Worm (Caenorhabditis elegans) whole organism, L4 larva: ENCODE data around the gene dgk-2.

Source experiments
- F10B5.3 ChIP-seq: sonication (generic microtip); optimal IDR thresholded peaks from 2 replicates; lab custom pipeline; 2016; ENCODE audit warnings: mild to moderate bottlenecking, missing genetic modification characterization, missing compliant biosample characterization
- F26F4.8 ChIP-seq: fragments of 200-800 bp; sonication (Bioruptor generic); conservative IDR thresholded peaks from 2 replicates; pipeline ENCODE4 v1.3.6; 2022; ENCODE audit warnings: missing genetic modification characterization, missing compliant biosample characterization
- F37D6.2 ChIP-seq: sonication (generic microtip); optimal IDR thresholded peaks from 2 replicates; lab custom pipeline; 2016; ENCODE audit warnings: mild to moderate bottlenecking, missing genetic modification characterization, missing compliant biosample characterization
- F49E8.2 ChIP-seq: sonication (generic microtip); optimal IDR thresholded peaks from 2 replicates; lab custom pipeline; 2016; ENCODE audit warnings: missing compliant biosample characterization, mild to moderate bottlenecking, missing genetic modification characterization, borderline replicate concordance
- T26A8.4 ChIP-seq: fragments of 200-800 bp; sonication (Bioruptor generic); IDR thresholded peaks from 2 replicates; pipeline ENCODE4 v1.3.6; 2022; ENCODE audit warnings: missing genetic modification characterization, missing compliant biosample characterization
- Y105C5A.15 ChIP-seq: fragments of 200-800 bp; sonication (Bioruptor generic); IDR thresholded peaks from 2 replicates; pipeline ENCODE4 v1.3.6; 2022; ENCODE audit warnings: missing genetic modification characterization, missing compliant biosample characterization
- Y48G9A.11 ChIP-seq: fragments of 200-800 bp; sonication (Bioruptor generic); IDR thresholded peaks from 2 replicates; pipeline ENCODE4 v1.3.6; 2022; ENCODE audit warnings: missing genetic modification reagents, missing genetic modification characterization, missing compliant biosample characterization
- ZK546.5 ChIP-seq, 2 experiments: sonication (generic microtip); optimal IDR thresholded peaks; 2 replicates each; lab custom pipeline; 2017; ENCODE audit warnings: missing biosample characterization in 2 of 2, missing genetic modification characterization in 2 of 2
- aly-2 ChIP-seq: sonication (generic microtip); optimal IDR thresholded peaks from 2 replicates; lab custom pipeline; 2018; ENCODE audit warnings: missing biosample characterization, missing genetic modification characterization
- arid-1 ChIP-seq: fragments of 200-800 bp; sonication (Bioruptor generic); conservative IDR thresholded peaks from 2 replicates; pipeline ENCODE4 v1.3.6; 2022; ENCODE audit warnings: missing genetic modification reagents, missing genetic modification characterization, missing compliant biosample characterization
- ceh-44 ChIP-seq: fragments of 200-800 bp; sonication (Bioruptor generic); IDR thresholded peaks from 2 replicates; pipeline ENCODE4 v1.3.6; 2022; ENCODE audit warnings: missing genetic modification reagents, missing genetic modification characterization, missing compliant biosample characterization
- ceh-62 ChIP-seq: sonication (generic microtip); optimal IDR thresholded peaks from 2 replicates; lab custom pipeline; 2017; ENCODE audit warnings: missing biosample characterization, missing genetic modification characterization
- ces-1 ChIP-seq: fragments of 150-350 bp; sonication (generic microtip); optimal IDR thresholded peaks from 4 replicates; lab custom pipeline; 2014; ENCODE audit warnings: missing biosample characterization, missing genetic modification reagents, missing genetic modification characterization
- cey-2 ChIP-seq: sonication (generic microtip); optimal IDR thresholded peaks from 3 replicates; lab custom pipeline; 2017; ENCODE audit warnings: missing genetic modification characterization, mild to moderate bottlenecking, missing compliant biosample characterization, antibody characterized with exemption, borderline replicate concordance; ENCODE audit not compliant: insufficient read depth
- daf-12 ChIP-seq: fragments of 150-350 bp; optimal IDR thresholded peaks from 2 replicates; lab custom pipeline; 2014; ENCODE audit warnings: missing biosample characterization, missing genetic modification reagents, missing genetic modification characterization
- daf-16 ChIP-seq, 3 experiments: sonication (generic microtip); optimal IDR thresholded peaks; 2 replicates each; lab custom pipeline; 2016 to 2017; ENCODE audit warnings: missing genetic modification characterization in 3 of 3, missing genetic modification reagents in 3 of 3, mild to moderate bottlenecking in 2 of 3, missing compliant biosample characterization in 2 of 3, missing biosample characterization in 1 of 3, moderate library complexity in 1 of 3
- daf-19 ChIP-seq: fragments of 200-800 bp; sonication (Bioruptor generic); conservative IDR thresholded peaks from 2 replicates; pipeline ENCODE4 v1.3.6; 2022; ENCODE audit warnings: missing genetic modification characterization, missing compliant biosample characterization
- daf-8 ChIP-seq: fragments of 200-800 bp; sonication (Bioruptor generic); IDR thresholded peaks from 2 replicates; pipeline ENCODE4 v1.3.6; 2022; ENCODE audit warnings: missing genetic modification characterization, missing compliant biosample characterization
- dmd-8 ChIP-seq: fragments of 200-800 bp; sonication (Bioruptor generic); IDR thresholded peaks from 2 replicates; pipeline ENCODE4 v1.3.6; 2022; ENCODE audit warnings: missing genetic modification characterization, missing compliant biosample characterization
- duxl-1 ChIP-seq: sonication (generic microtip); optimal IDR thresholded peaks from 2 replicates; lab custom pipeline; 2016; ENCODE audit warnings: mild to moderate bottlenecking, missing genetic modification characterization, moderate library complexity, missing compliant biosample characterization; ENCODE audit not compliant: poor library complexity
- egl-27 ChIP-seq: sonication (generic microtip); optimal IDR thresholded peaks from 3 replicates; lab custom pipeline; 2017; ENCODE audit warnings: missing biosample characterization, missing genetic modification reagents, missing genetic modification characterization
- egl-43 ChIP-seq: fragments of 200-800 bp; sonication (Bioruptor generic); IDR thresholded peaks from 2 replicates; pipeline ENCODE4 v1.3.6; 2022; ENCODE audit warnings: missing genetic modification reagents, missing genetic modification characterization, missing compliant biosample characterization
- fkh-10 ChIP-seq: fragments of 150-350 bp; optimal IDR thresholded peaks from 2 replicates; lab custom pipeline; 2014; ENCODE audit warnings: missing biosample characterization, missing genetic modification reagents, missing genetic modification characterization
- hlh-11 ChIP-seq: fragments of 200-800 bp; sonication (Bioruptor generic); optimal IDR thresholded peaks from 2 replicates; lab custom pipeline; 2018; ENCODE audit warnings: mild to moderate bottlenecking, missing genetic modification characterization, missing compliant biosample characterization
- hmg-1.1 ChIP-seq: fragments of 200-800 bp; sonication (Bioruptor generic); IDR thresholded peaks from 2 replicates; pipeline ENCODE4 v1.3.6; 2022; ENCODE audit warnings: missing genetic modification reagents, missing genetic modification characterization, missing compliant biosample characterization
- lin-1 ChIP-seq: fragments of 200-800 bp; sonication (Bioruptor generic); IDR thresholded peaks from 2 replicates; pipeline ENCODE4 v1.3.6; 2022; ENCODE audit warnings: missing genetic modification reagents, missing genetic modification characterization, missing compliant biosample characterization
- lin-38 ChIP-seq: fragments of 200-800 bp; sonication (Bioruptor generic); IDR thresholded peaks from 2 replicates; pipeline ENCODE4 v1.3.6; 2022; ENCODE audit warnings: missing genetic modification reagents, missing genetic modification characterization, missing compliant biosample characterization
- lin-39 ChIP-seq: fragments of 150-350 bp; optimal IDR thresholded peaks from 2 replicates; lab custom pipeline; 2014; ENCODE audit warnings: missing biosample characterization, missing genetic modification reagents, missing genetic modification characterization
- madf-5 ChIP-seq, 2 experiments: fragments of 200-800 bp; sonication (Bioruptor generic); IDR thresholded peaks; 2 replicates each; pipeline ENCODE4 v1.3.6; 2022; ENCODE audit warnings: missing compliant biosample characterization in 2 of 2, missing genetic modification characterization in 2 of 2
- mdl-1 ChIP-seq, 2 experiments: fragments of 150-350 bp in 1 of 2; sonication (generic microtip) in 1 of 2; optimal IDR thresholded peaks; 2 replicates each; lab custom pipeline; 2014 to 2017; ENCODE audit warnings: missing biosample characterization in 2 of 2, missing genetic modification characterization in 2 of 2
- mep-1 ChIP-seq: fragments of 150-350 bp; sonication (generic microtip); optimal IDR thresholded peaks from 3 replicates; lab custom pipeline; 2014; ENCODE audit warnings: missing biosample characterization, missing genetic modification characterization
- mxl-3 ChIP-seq: fragments of 200-800 bp; sonication (Bioruptor generic); optimal IDR thresholded peaks from 2 replicates; lab custom pipeline; 2018; ENCODE audit warnings: mild to moderate bottlenecking, missing genetic modification characterization, missing compliant biosample characterization
- nhr-10 ChIP-seq: fragments of 150-350 bp; optimal IDR thresholded peaks from 2 replicates; lab custom pipeline; 2014; ENCODE audit warnings: missing biosample characterization, missing genetic modification characterization
- nhr-102 ChIP-seq: sonication (generic microtip); optimal IDR thresholded peaks from 2 replicates; lab custom pipeline; 2016; ENCODE audit warnings: mild to moderate bottlenecking, missing genetic modification characterization, moderate library complexity, missing compliant biosample characterization
- nhr-11 ChIP-seq: fragments of 150-350 bp; optimal IDR thresholded peaks from 2 replicates; lab custom pipeline; 2014; ENCODE audit warnings: missing biosample characterization, missing genetic modification characterization
- nhr-25 ChIP-seq: sonication (generic microtip); optimal IDR thresholded peaks from 2 replicates; lab custom pipeline; 2017; ENCODE audit warnings: missing genetic modification characterization, mild to moderate bottlenecking, missing compliant biosample characterization, antibody characterized with exemption, moderate library complexity, borderline replicate concordance; ENCODE audit not compliant: insufficient read depth
- nhr-28 ChIP-seq: fragments of 150-350 bp; optimal IDR thresholded peaks from 2 replicates; lab custom pipeline; 2014; ENCODE audit warnings: missing biosample characterization, missing genetic modification characterization
- nhr-48 ChIP-seq: sonication (generic microtip); optimal IDR thresholded peaks from 2 replicates; lab custom pipeline; 2016; ENCODE audit warnings: mild to moderate bottlenecking, missing genetic modification characterization, missing compliant biosample characterization
- nhr-6 ChIP-seq: fragments of 150-350 bp; optimal IDR thresholded peaks from 2 replicates; lab custom pipeline; 2014; ENCODE audit warnings: missing biosample characterization, missing genetic modification characterization
- php-3 ChIP-seq: fragments of 200-800 bp; sonication (Bioruptor generic); IDR thresholded peaks from 2 replicates; pipeline ENCODE4 v1.3.6; 2022; ENCODE audit warnings: missing genetic modification reagents, missing genetic modification characterization, missing compliant biosample characterization
- rbr-2 ChIP-seq: sonication (generic microtip); optimal IDR thresholded peaks from 2 replicates; lab custom pipeline; 2016; ENCODE audit warnings: missing genotype, missing genetic modification characterization, missing compliant biosample characterization
- skn-1 ChIP-seq: fragments of 150-350 bp; optimal IDR thresholded peaks from 2 replicates; lab custom pipeline; 2014; ENCODE audit warnings: missing biosample characterization, missing genetic modification characterization
- tra-1 ChIP-seq: fragments of 200-800 bp; sonication (Bioruptor generic); IDR thresholded peaks from 2 replicates; pipeline ENCODE4 v1.3.6; 2022; ENCODE audit warnings: missing genetic modification reagents, missing genetic modification characterization, missing compliant biosample characterization
- unc-39 ChIP-seq: sonication (generic microtip); optimal IDR thresholded peaks from 2 replicates; lab custom pipeline; 2017; ENCODE audit warnings: missing biosample characterization, missing genetic modification characterization
- unc-62 ChIP-seq, 3 experiments: fragments of 150-350 bp in 1 of 3; sonication (generic microtip); optimal IDR thresholded peaks in 2 of 3; peaks in 1 of 3; 1 replicate in 1 of 3; 2 replicates in 2 of 3; lab custom pipeline; 2014 to 2017; ENCODE audit warnings: missing biosample characterization in 3 of 3, missing genetic modification characterization in 3 of 3, missing genetic modification reagents in 3 of 3, missing genotype in 1 of 3
- vab-7 ChIP-seq: fragments of 200-800 bp; sonication (Bioruptor generic); IDR thresholded peaks from 2 replicates; pipeline ENCODE4 v1.3.6; 2022; ENCODE audit warnings: missing genetic modification reagents, missing genetic modification characterization, missing compliant biosample characterization
- zag-1 ChIP-seq: fragments of 150-350 bp; optimal IDR thresholded peaks from 2 replicates; lab custom pipeline; 2014; ENCODE audit warnings: missing biosample characterization, missing genetic modification characterization
- zip-11 ChIP-seq: fragments of 200-800 bp; sonication (Bioruptor generic); IDR thresholded peaks from 2 replicates; pipeline ENCODE4 v1.3.6; 2022; ENCODE audit warnings: missing genetic modification characterization, missing compliant biosample characterization
- ztf-7 ChIP-seq: fragments of 150-350 bp; optimal IDR thresholded peaks from 2 replicates; lab custom pipeline; 2014; ENCODE audit warnings: missing biosample characterization, missing genetic modification characterization

The dgk-2 gene

DNA sequence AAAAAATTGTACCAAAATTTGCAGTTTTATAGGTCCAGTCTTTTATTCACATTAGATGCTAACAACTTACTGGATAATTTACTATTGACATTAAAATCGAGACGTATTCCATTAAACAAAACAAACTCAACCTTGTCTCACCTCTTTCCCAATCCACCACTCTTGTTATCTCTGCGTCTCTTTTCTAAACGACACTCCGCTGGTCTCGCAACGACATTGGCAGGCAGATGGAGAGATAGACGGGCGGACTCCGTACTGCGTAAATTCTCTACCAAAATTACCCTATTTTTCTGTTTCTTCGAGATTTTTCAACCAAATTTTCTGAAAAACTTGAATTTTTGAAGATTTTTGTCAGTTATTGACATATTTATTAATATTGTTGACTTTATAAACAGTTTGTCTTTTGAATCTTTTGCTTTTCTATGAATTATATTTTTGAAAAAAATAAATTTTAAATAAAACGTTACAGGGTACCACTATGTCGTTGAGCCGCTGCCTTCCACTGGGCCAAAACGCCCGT is 34.8 kb downstream of the dgk-2 start, which contains the start of gene asb-2:
TSS of gene asb-2 (plus strand) at position 470 of the 520 bp plus-strand sequence.
- TF ChIP-seq ztf-7 (tag; lab: Kevin White, UChicago) (peak; percentile 52), ceh-62 (tag; lab: Kevin White, UChicago) (no peak), daf-16 (GFP tag; optimal IDR thresholded peaks at IDR 0.05; lab: Kevin White, UChicago) (peak in 1 of 2 experiments; percentile 13), daf-16 (tag; optimal IDR thresholded peaks at IDR 0.05; lab: Kevin White, UChicago) (peak; percentile 54), daf-8 (GFP tag; lab: Robert Waterston, UW) (no peak), ceh-44 (GFP tag; lab: Robert Waterston, UW) (peak; percentile 69; the same call in 1 of the 2 replicates), nhr-6 (tag; lab: Kevin White, UChicago) (peak; percentile 96), Y48G9A.11 (GFP tag; lab: Robert Waterston, UW) (no peak), egl-43 (GFP tag; lab: Robert Waterston, UW) (no peak), duxl-1 (peak; percentile 4), fkh-10 (peak; percentile 12), vab-7 (no peak), dmd-8 (GFP tag; lab: Robert Waterston, UW) (no peak), nhr-48 (tag; lab: Kevin White, UChicago) (peak; percentile 43), lin-39 (tag; lab: Kevin White, UChicago) (no peak), php-3 (GFP tag; lab: Robert Waterston, UW) (no peak), cey-2 (tag; lab: Kevin White, UChicago) (no peak), nhr-28 (tag; lab: Kevin White, UChicago) (peak; percentile 76), F37D6.2 (tag; lab: Kevin White, UChicago) (peak; percentile 44), mep-1 (tag; lab: Kevin White, UChicago) (peak; percentile 93), F26F4.8 (no peak), hlh-11 (tag; lab: Kevin White, UChicago) (peak; percentile 88), aly-2 (tag; lab: Kevin White, UChicago) (no peak), mxl-3 (GFP tag; lab: Kevin White, UChicago) (peak; percentile 72), zag-1 (tag; lab: Kevin White, UChicago) (no peak), hmg-1.1 (peak; percentile 72), egl-27 (no peak), rbr-2 (peak; percentile 77), madf-5 (GFP tag; IDR thresholded peaks at IDR 0.05; lab: Robert Waterston, UW) (no peak), nhr-11 (peak; percentile 91), nhr-25 (tag; lab: Kevin White, UChicago) (peak; percentile 82), tra-1 (GFP tag; lab: Robert Waterston, UW) (peak; percentile 34; the same call in 1 of the 2 replicates), unc-62 (GFP tag; optimal IDR thresholded peaks at IDR 0.05 in 1 of 2; lab: Kevin White, UChicago) (no peak), unc-62 (tag; optimal IDR thresholded peaks at IDR 0.05; lab: Kevin White, UChicago) (no peak), arid-1 (GFP tag; lab: Robert Waterston, UW) (0 out of 2 replicates have a peak, but pooled peaks have one; percentile 17), F10B5.3 (tag; lab: Kevin White, UChicago) (no peak), T26A8.4 (no peak; the same call in 1 of the 2 replicates), ZK546.5 (tag; optimal IDR thresholded peaks at IDR 0.05; lab: Kevin White, UChicago) (no peak), F49E8.2 (tag; lab: Kevin White, UChicago) (no peak), lin-38 (GFP tag; lab: Robert Waterston, UW) (peak; percentile 76), lin-1 (no peak), mdl-1 (tag; optimal IDR thresholded peaks at IDR 0.05; lab: Kevin White, UChicago) (peak in 1 of 2 experiments; percentile 74), daf-12 (no peak), daf-19 (GFP tag; lab: Robert Waterston, UW) (no peak), unc-39 (tag; lab: Kevin White, UChicago) (no peak), ces-1 (no peak), nhr-10 (no peak), nhr-102 (tag; lab: Kevin White, UChicago) (peak; percentile 66), zip-11 (no peak), skn-1 (tag; lab: Kevin White, UChicago) (no peak), Y105C5A.15 (no peak)
